Worm (Caenorhabditis elegans) whole organism, L3 larva: ENCODE data around the gene C54F6.5.

ENCODE experiments used
- R02D3.7 ChIP-seq: fragments of 150-350 bp; optimal IDR thresholded peaks from 2 replicates; lab custom pipeline; 2014; ENCODE audit warnings: missing biosample characterization, missing genetic modification characterization
- ZK546.5 ChIP-seq: sonication (generic microtip); optimal IDR thresholded peaks from 2 replicates; lab custom pipeline; 2017; ENCODE audit warnings: missing biosample characterization, missing genetic modification characterization
- aly-2 ChIP-seq: fragments of 150-350 bp; optimal IDR thresholded peaks from 2 replicates; lab custom pipeline; 2014; ENCODE audit warnings: missing biosample characterization, missing genetic modification characterization
- ama-1 ChIP-seq: fragments of 150-350 bp; optimal IDR thresholded peaks from 2 replicates; lab custom pipeline; 2018
- ceh-16 ChIP-seq: sonication (generic microtip); optimal IDR thresholded peaks from 2 replicates; lab custom pipeline; 2017; ENCODE audit warnings: missing biosample characterization, missing genetic modification characterization
- ceh-28 ChIP-seq: fragments of 150-350 bp; optimal IDR thresholded peaks from 2 replicates; lab custom pipeline; 2014; ENCODE audit warnings: missing biosample characterization, missing genetic modification reagents, missing genetic modification characterization
- ceh-9 ChIP-seq: sonication (generic microtip); optimal IDR thresholded peaks from 2 replicates; lab custom pipeline; 2018; ENCODE audit warnings: missing biosample characterization, missing genetic modification characterization
- daf-12 ChIP-seq: fragments of 150-350 bp; optimal IDR thresholded peaks from 2 replicates; lab custom pipeline; 2014; ENCODE audit warnings: missing biosample characterization, missing genetic modification reagents, missing genetic modification characterization
- egl-27 ChIP-seq: sonication (generic microtip); optimal IDR thresholded peaks from 4 replicates; lab custom pipeline; 2017; ENCODE audit warnings: missing biosample characterization, missing genetic modification reagents, missing genetic modification characterization
- egl-5 ChIP-seq: fragments of 150-350 bp; optimal IDR thresholded peaks from 2 replicates; lab custom pipeline; 2017; ENCODE audit warnings: missing biosample characterization, missing genetic modification reagents, missing genetic modification characterization, inconsistent platforms
- elt-2 ChIP-seq: sonication (generic microtip); optimal IDR thresholded peaks from 2 replicates; lab custom pipeline; 2016; ENCODE audit warnings: missing genetic modification reagents, mild to moderate bottlenecking, missing genetic modification characterization, missing compliant biosample characterization
- elt-3 ChIP-seq, 3 experiments: fragments of 150-350 bp in 1 of 3; sonication (generic microtip) in 2 of 3; optimal IDR thresholded peaks; 2 replicates in 2 of 3; 4 replicates in 1 of 3; lab custom pipeline; 2014 to 2017; ENCODE audit warnings: missing biosample characterization in 3 of 3, missing genetic modification characterization in 3 of 3
- eor-1 ChIP-seq, 2 experiments: fragments of 150-350 bp; optimal IDR thresholded peaks; 2 replicates each; lab custom pipeline; 2014 to 2018; ENCODE audit warnings: missing biosample characterization in 2 of 2, missing genetic modification characterization in 2 of 2
- fkh-10 ChIP-seq: sonication (generic microtip); optimal IDR thresholded peaks from 2 replicates; lab custom pipeline; 2017; ENCODE audit warnings: missing biosample characterization, missing genetic modification reagents, missing genetic modification characterization
- fkh-2 ChIP-seq: fragments of 150-350 bp; optimal IDR thresholded peaks from 2 replicates; lab custom pipeline; 2014; ENCODE audit warnings: missing biosample characterization, missing genetic modification reagents, missing genetic modification characterization
- hmg-11 ChIP-seq: sonication (generic microtip); optimal IDR thresholded peaks from 2 replicates; lab custom pipeline; 2016; ENCODE audit warnings: missing genetic modification characterization, missing compliant biosample characterization
- jun-1 ChIP-seq: fragments of 150-350 bp; optimal IDR thresholded peaks from 2 replicates; lab custom pipeline; 2014; ENCODE audit warnings: missing biosample characterization, missing genetic modification reagents, missing genetic modification characterization
- lin-15B ChIP-seq: fragments of 150-350 bp; optimal IDR thresholded peaks from 2 replicates; lab custom pipeline; 2014; ENCODE audit warnings: missing biosample characterization, missing genetic modification characterization
- lin-39 ChIP-seq: fragments of 150-350 bp; optimal IDR thresholded peaks from 2 replicates; lab custom pipeline; 2018; ENCODE audit warnings: missing biosample characterization, missing genetic modification reagents, missing genetic modification characterization
- lsy-12 ChIP-seq: sonication (generic microtip); optimal IDR thresholded peaks from 2 replicates; lab custom pipeline; 2016; ENCODE audit warnings: mild to moderate bottlenecking, missing genetic modification characterization, missing compliant biosample characterization
- mdl-1 ChIP-seq: fragments of 150-350 bp; optimal IDR thresholded peaks from 2 replicates; lab custom pipeline; 2014; ENCODE audit warnings: missing biosample characterization, missing genetic modification characterization
- mml-1 ChIP-seq: fragments of 150-350 bp; sonication (generic microtip); optimal IDR thresholded peaks from 3 replicates; lab custom pipeline; 2014; ENCODE audit warnings: missing biosample characterization, missing genetic modification characterization
- nhr-11 ChIP-seq: fragments of 150-350 bp; optimal IDR thresholded peaks from 2 replicates; lab custom pipeline; 2014; ENCODE audit warnings: missing biosample characterization, missing genetic modification characterization
- nhr-12 ChIP-seq: fragments of 150-350 bp; optimal IDR thresholded peaks from 2 replicates; lab custom pipeline; 2014; ENCODE audit warnings: missing biosample characterization, missing genetic modification characterization
- nhr-23 ChIP-seq: fragments of 150-350 bp; optimal IDR thresholded peaks from 2 replicates; lab custom pipeline; 2014; ENCODE audit warnings: missing biosample characterization, missing genetic modification reagents, missing genetic modification characterization
- nhr-237 ChIP-seq: fragments of 150-350 bp; optimal IDR thresholded peaks from 2 replicates; lab custom pipeline; 2014; ENCODE audit warnings: missing biosample characterization, missing genetic modification characterization
- nhr-25 ChIP-seq: sonication (generic microtip); optimal IDR thresholded peaks from 2 replicates; lab custom pipeline; 2017; ENCODE audit warnings: missing biosample characterization, missing genetic modification characterization
- nhr-28 ChIP-seq: fragments of 150-350 bp; optimal IDR thresholded peaks from 2 replicates; lab custom pipeline; 2014; ENCODE audit warnings: missing biosample characterization, missing genetic modification characterization
- nhr-43 ChIP-seq: sonication (generic microtip); optimal IDR thresholded peaks from 2 replicates; lab custom pipeline; 2016; ENCODE audit warnings: mild to moderate bottlenecking, missing genetic modification characterization, missing compliant biosample characterization; ENCODE audit not compliant: poor library complexity, severe bottlenecking
- nhr-67 ChIP-seq: fragments of 150-350 bp; optimal IDR thresholded peaks from 2 replicates; lab custom pipeline; 2014; ENCODE audit warnings: missing biosample characterization, missing genetic modification characterization
- nhr-76 ChIP-seq: fragments of 150-350 bp; sonication (generic microtip); optimal IDR thresholded peaks from 5 replicates; lab custom pipeline; 2014; ENCODE audit warnings: missing biosample characterization, missing genetic modification characterization
- nhr-77 ChIP-seq: fragments of 150-350 bp; optimal IDR thresholded peaks from 2 replicates; lab custom pipeline; 2014; ENCODE audit warnings: missing biosample characterization, missing genetic modification characterization
- pha-4 ChIP-seq: fragments of 150-350 bp; optimal IDR thresholded peaks from 2 replicates; lab custom pipeline; 2014; ENCODE audit warnings: missing biosample characterization, missing genetic modification reagents, missing genetic modification characterization
- skn-1 ChIP-seq: fragments of 150-350 bp; optimal IDR thresholded peaks from 2 replicates; lab custom pipeline; 2014; ENCODE audit warnings: missing biosample characterization, missing genetic modification characterization
- snpc-4 ChIP-seq: fragments of 150-350 bp; optimal IDR thresholded peaks from 2 replicates; lab custom pipeline; 2014; ENCODE audit warnings: missing biosample characterization, missing genetic modification characterization
- tbx-2 ChIP-seq: sonication (generic microtip); optimal IDR thresholded peaks from 2 replicates; lab custom pipeline; 2016; ENCODE audit warnings: mild to moderate bottlenecking, missing genetic modification characterization, missing compliant biosample characterization
- unc-39 ChIP-seq: sonication (generic microtip); optimal IDR thresholded peaks from 4 replicates; lab custom pipeline; 2017; ENCODE audit warnings: missing biosample characterization, missing genetic modification characterization
- zag-1 ChIP-seq: fragments of 150-350 bp; optimal IDR thresholded peaks from 2 replicates; lab custom pipeline; 2014; ENCODE audit warnings: missing biosample characterization, missing genetic modification characterization
- ztf-11 ChIP-seq: fragments of 150-350 bp; optimal IDR thresholded peaks from 2 replicates; lab custom pipeline; 2014; ENCODE audit warnings: missing biosample characterization, missing genetic modification characterization
- ztf-4 ChIP-seq: fragments of 150-350 bp; optimal IDR thresholded peaks from 2 replicates; lab custom pipeline; 2014; ENCODE audit warnings: missing biosample characterization, missing genetic modification characterization

The C54F6.5 gene

ce11 chrV:7555875-7556274 is 27.0 kb downstream of the C54F6.5 start:
- TF ChIP-seq ceh-16 (tag; lab: Kevin White, UChicago) (no peak), R02D3.7 (tag; lab: Kevin White, UChicago) (no peak), ztf-4 (tag; lab: Kevin White, UChicago) (no peak), eor-1 (tag; optimal IDR thresholded peaks at IDR 0.05; lab: Kevin White, UChicago) (no peak), skn-1 (tag; lab: Kevin White, UChicago) (no peak), nhr-67 (tag; lab: Kevin White, UChicago) (no peak), lsy-12 (tag; lab: Kevin White, UChicago) (no peak), mml-1 (tag; lab: Kevin White, UChicago) (no peak), ama-1 (lab: Kevin White, UChicago) (no peak), snpc-4 (no peak)

DNA sequence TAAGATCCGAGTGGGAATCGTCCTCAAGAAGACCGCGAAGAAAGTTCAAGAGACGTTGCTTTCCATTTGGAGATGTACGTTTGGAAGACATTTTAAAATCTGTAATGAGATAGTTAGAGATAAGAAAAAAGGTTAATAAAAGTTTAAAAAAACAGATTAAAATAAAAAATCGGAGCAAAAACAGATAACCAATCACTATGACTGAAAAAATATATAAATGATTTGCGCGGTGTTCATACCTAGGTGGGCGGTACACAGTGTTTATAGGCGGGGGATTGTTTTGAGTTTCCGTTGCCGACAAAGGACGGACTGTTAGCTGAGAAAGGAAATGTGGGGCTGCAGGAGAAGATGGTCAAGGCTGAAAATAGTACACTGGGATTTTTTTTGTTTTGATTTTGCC is 29.8 kb downstream of the C54F6.5 start, which contains the start of gene ets-7:
Gene ets-7, minus strand, starts transcription at position 101 of the 400 bp plus-strand sequence.
- TF ChIP-seq unc-39 (tag; lab: Kevin White, UChicago) (no peak), nhr-76 (tag; lab: Kevin White, UChicago) (no peak), nhr-237 (tag; lab: Kevin White, UChicago) (no peak), elt-2 (tag; lab: Kevin White, UChicago) (no peak), eor-1 (tag; optimal IDR thresholded peaks at IDR 0.05; lab: Kevin White, UChicago) (no peak), lin-15B (no peak), skn-1 (tag; lab: Kevin White, UChicago) (no peak), jun-1 (tag; lab: Kevin White, UChicago) (no peak), egl-27 (tag; lab: Kevin White, UChicago) (no peak), ztf-4 (tag; lab: Kevin White, UChicago) (no peak), elt-3 (tag; optimal IDR thresholded peaks at IDR 0.05; lab: Kevin White, UChicago) (no peak), ceh-28 (tag; lab: Kevin White, UChicago) (no peak), mdl-1 (tag; lab: Kevin White, UChicago) (no peak), nhr-43 (tag; lab: Kevin White, UChicago) (no peak), egl-5 (tag; lab: Kevin White, UChicago) (no peak), nhr-77 (tag; lab: Kevin White, UChicago) (no peak), daf-12 (tag; lab: Kevin White, UChicago) (no peak), nhr-28 (no peak), lin-39 (no peak)

DNA sequence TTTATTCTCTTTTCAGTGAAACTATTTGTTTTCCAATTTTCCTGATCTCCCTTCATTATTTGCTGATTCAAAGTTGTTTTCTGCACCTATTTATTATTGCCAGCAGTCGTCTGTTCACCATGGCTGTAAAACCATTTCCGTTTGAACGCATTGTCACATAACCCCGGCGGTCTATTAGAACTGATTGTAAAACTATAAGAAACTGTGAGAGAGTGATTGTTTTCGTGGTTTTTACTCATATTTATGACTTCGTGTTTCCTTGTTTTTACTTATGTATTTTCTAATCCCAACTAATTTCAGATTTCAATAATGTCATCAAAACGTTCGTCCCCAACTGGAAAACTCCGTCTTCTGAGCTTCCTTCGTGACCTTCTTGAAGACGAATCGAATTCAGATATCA is 34.0 kb downstream of the C54F6.5 start, which contains the start of gene F19F10.1:
Gene F19F10.1, plus strand, starts transcription at position 301 of the 400 bp plus-strand sequence.
- TF ChIP-seq lin-39 (no peak), nhr-25 (no peak), ceh-9 (tag; lab: Kevin White, UChicago) (no peak), ztf-11 (no peak), nhr-76 (tag; lab: Kevin White, UChicago) (no peak), aly-2 (tag; lab: Kevin White, UChicago) (no peak), zag-1 (no peak), nhr-11 (tag; lab: Kevin White, UChicago) (no peak), nhr-12 (tag; lab: Kevin White, UChicago) (no peak), tbx-2 (tag; lab: Kevin White, UChicago) (no peak), elt-3 (tag; optimal IDR thresholded peaks at IDR 0.05; lab: Kevin White, UChicago) (no peak), fkh-10 (no peak), pha-4 (tag; lab: Kevin White, UChicago) (no peak), hmg-11 (tag; lab: Kevin White, UChicago) (no peak), lsy-12 (tag; lab: Kevin White, UChicago) (no peak), ZK546.5 (tag; lab: Kevin White, UChicago) (no peak), ztf-4 (tag; lab: Kevin White, UChicago) (no peak), nhr-77 (tag; lab: Kevin White, UChicago) (no peak), nhr-237 (tag; lab: Kevin White, UChicago) (no peak), daf-12 (tag; lab: Kevin White, UChicago) (no peak)

DNA sequence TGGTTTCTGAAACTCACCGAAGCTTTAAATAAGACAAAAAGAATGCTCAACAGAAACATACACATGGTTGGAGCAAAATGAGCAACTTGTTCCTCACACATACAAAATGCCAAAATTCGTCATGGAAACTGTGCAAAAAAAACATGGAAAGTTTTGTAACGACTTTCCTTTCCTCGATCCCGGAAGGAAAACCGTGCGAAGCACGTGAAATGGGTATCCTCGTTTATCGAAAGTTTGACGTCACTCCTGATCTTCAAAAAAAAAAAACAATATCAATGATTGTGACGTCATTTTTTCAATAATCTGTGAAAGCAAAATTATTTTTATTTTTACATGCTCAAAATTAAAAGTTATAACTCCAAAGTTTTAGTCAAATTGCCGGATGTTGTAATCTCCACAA is 41.4 kb downstream of the C54F6.5 start, which contains the start of gene clec-212:
Gene clec-212, minus strand, starts transcription at position 101 of the 400 bp plus-strand sequence.
- no peak for TF ChIP-seq nhr-23
- TF ChIP-seq zag-1: no peak
- TF ChIP-seq lin-15B: no peak
- TF ChIP-seq fkh-2: no peak
- TF ChIP-seq ceh-16 (tag; lab: Kevin White, UChicago): no peak
- no peak for TF ChIP-seq nhr-77 (tag; lab: Kevin White, UChicago)
